Fruit fly (Drosophila melanogaster) Kc167 (cell line): ENCODE measurements around the gene BtbVII.

Experiments used
- Sin3A ChIP-seq: fragments of >200 bp; optimal IDR thresholded peaks from 2 replicates; lab custom pipeline; 2018; ENCODE audit warnings: missing external identifiers
- insv ChIP-seq: fragments of >200 bp; optimal IDR thresholded peaks from 3 replicates; lab custom pipeline; 2018; ENCODE audit warnings: missing external identifiers
- psq ChIP-seq: fragments of >200 bp; optimal IDR thresholded peaks from 2 replicates; lab custom pipeline; 2017; ENCODE audit warnings: missing external identifiers
- ttk ChIP-seq: sonication (Bioruptor generic); optimal IDR thresholded peaks from 2 replicates; lab custom pipeline; 2017; ENCODE audit warnings: missing external identifiers

DNA sequence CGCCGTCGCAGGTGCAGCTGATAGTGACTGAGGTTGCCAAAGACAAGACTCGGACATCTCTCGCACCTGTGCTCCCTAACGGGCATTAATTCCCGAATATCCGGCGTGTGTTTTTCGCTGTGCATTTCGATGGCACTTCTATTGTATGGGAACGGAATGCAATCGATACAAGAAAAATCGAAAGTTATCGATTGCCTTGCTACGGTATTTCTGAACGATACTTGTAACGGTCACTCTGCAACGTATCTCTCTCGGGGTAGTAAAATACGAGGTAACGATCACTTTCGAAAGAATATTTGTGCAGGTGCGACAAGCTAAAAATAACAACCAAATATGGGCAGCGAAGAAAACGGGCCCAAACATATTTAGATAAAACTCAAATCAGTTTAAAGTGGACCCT, 16.5 kb downstream of the BtbVII start, which contains the start of gene CG32280:
- TF ChIP-seq ttk (lab: Kevin White, UChicago), result no peak
- TF ChIP-seq psq (lab: Kevin White, UChicago), result no peak
- TF ChIP-seq insv (lab: Kevin White, UChicago), result no peak
- no peak for TF ChIP-seq Sin3A (lab: Kevin White, UChicago)
